Fruit fly (Drosophila melanogaster) whole organism: ENCODE data around the gene lbe.
A peak's percentile ranks its signal among the peaks of the same experiment; 100 is the strongest.

Experiments
- CG8478 ChIP-seq: fragments of >200 bp; optimal IDR thresholded peaks from 2 replicates; lab custom pipeline; 2018; ENCODE audit warnings: inconsistent platforms
- Dll ChIP-seq: fragments of >200 bp; optimal IDR thresholded peaks from 2 replicates; lab custom pipeline; 2017
- EcR ChIP-seq, 2 experiments: fragments of >200 bp; optimal IDR thresholded peaks; 2 replicates each; lab custom pipeline; 2017; ENCODE audit warnings: missing biosample characterization in 2 of 2, missing genetic modification characterization in 2 of 2, missing genetic modification reagents in 2 of 2

dm6 chr3R:21446334-21446733 is at the start of gene lbe:
- TF ChIP-seq Dll (lab: Kevin White, UChicago): peak; percentile 83
- TF ChIP-seq CG8478 (lab: Kevin White, UChicago): peak; percentile 88
- no peak for TF ChIP-seq EcR (GFP tag; optimal IDR thresholded peaks at IDR 0.05; lab: Kevin White, UChicago)
